Worm (Caenorhabditis elegans): ENCODE results near the gene Y62H9A.8.

Y62H9A.8 gene

ce11 chrX:11908226-11908625, 16.0 kb upstream of the Y62H9A.8 start:
- TF ChIP-seq daf-12 (tag; optimal IDR thresholded peaks at IDR 0.05) (no peak), nhr-12 (tag; optimal IDR thresholded peaks at IDR 0.05) (no peak), lin-15B (tag; optimal IDR thresholded peaks at IDR 0.05) (no peak), nhr-11 (tag; optimal IDR thresholded peaks at IDR 0.05) (no peak), sea-2 (GFP tag; optimal IDR thresholded peaks at IDR 0.05) (no peak), elt-2 (tag; optimal IDR thresholded peaks at IDR 0.05) (peak; percentile 56), ZK546.5 (tag; optimal IDR thresholded peaks at IDR 0.05) (no peak), fkh-10 (GFP tag; optimal IDR thresholded peaks at IDR 0.05) (no peak), mml-1 (tag; optimal IDR thresholded peaks at IDR 0.05) (no peak), pha-4 (tag; optimal IDR thresholded peaks at IDR 0.05) (peak; percentile 41)

- TF ChIP-seq jun-1 (tag; optimal IDR thresholded peaks at IDR 0.05) (no peak), eor-1 (tag; optimal IDR thresholded peaks at IDR 0.05) (no peak), nhr-43 (tag; optimal IDR thresholded peaks at IDR 0.05; ENCODE audit: poor library complexity, severe bottlenecking) (no peak), sea-2 (GFP tag; optimal IDR thresholded peaks at IDR 0.05) (no peak), elt-2 (tag; optimal IDR thresholded peaks at IDR 0.05) (no peak), elt-3 (tag; optimal IDR thresholded peaks at IDR 0.05) (no peak), nhr-67 (tag; optimal IDR thresholded peaks at IDR 0.05) (no peak), nhr-77 (tag; optimal IDR thresholded peaks at IDR 0.05) (no peak), pqm-1 (tag; optimal IDR thresholded peaks at IDR 0.05) (no peak), ceh-16 (tag; optimal IDR thresholded peaks at IDR 0.05) (no peak), unc-62 (GFP tag; optimal IDR thresholded peaks at IDR 0.05) (no peak), ama-1 (optimal IDR thresholded peaks at IDR 0.05) (no peak), nhr-11 (tag; optimal IDR thresholded peaks at IDR 0.05) (no peak)
Observed at ce11 chrX:11907263-11907662, 15.0 kb upstream of the Y62H9A.8 start, which contains the start of gene Y62H9A.11. Gene Y62H9A.11, minus strand, starts transcription at chrX:11907363.

ce11 chrX:11906626-11907025, 14.4 kb upstream of the Y62H9A.8 start:
- TF ChIP-seq ama-1 (optimal IDR thresholded peaks at IDR 0.05) (no peak), nhr-76 (tag; optimal IDR thresholded peaks at IDR 0.05) (no peak)

- no peak for TF ChIP-seq skn-1 (tag; optimal IDR thresholded peaks at IDR 0.05)
- no peak for TF ChIP-seq zag-1 (tag; optimal IDR thresholded peaks at IDR 0.05)
- no peak for TF ChIP-seq ztf-4 (tag; optimal IDR thresholded peaks at IDR 0.05)
- no peak for TF ChIP-seq mdl-1 (tag; optimal IDR thresholded peaks at IDR 0.05)
- no peak for TF ChIP-seq ama-1 (optimal IDR thresholded peaks at IDR 0.05)
- TF ChIP-seq nhr-77 (tag; optimal IDR thresholded peaks at IDR 0.05): no peak
- no peak for TF ChIP-seq R02D3.7 (tag; optimal IDR thresholded peaks at IDR 0.05)
- TF ChIP-seq ztf-11 (tag; optimal IDR thresholded peaks at IDR 0.05): no peak
- no peak for TF ChIP-seq nhr-43 (tag; optimal IDR thresholded peaks at IDR 0.05; ENCODE audit: poor library complexity, severe bottlenecking)
- no peak for TF ChIP-seq mml-1 (tag; optimal IDR thresholded peaks at IDR 0.05)
- no peak for TF ChIP-seq nhr-25 (tag; optimal IDR thresholded peaks at IDR 0.05)
- no peak for TF ChIP-seq ceh-82 (tag; optimal IDR thresholded peaks at IDR 0.05)
- no peak for TF ChIP-seq nhr-237 (tag; optimal IDR thresholded peaks at IDR 0.05)
- TF ChIP-seq egl-27 (tag; optimal IDR thresholded peaks at IDR 0.05): no peak
- no peak for TF ChIP-seq elt-3 (tag; optimal IDR thresholded peaks at IDR 0.05)
- no peak for TF ChIP-seq nhr-67 (tag; optimal IDR thresholded peaks at IDR 0.05)
- TF ChIP-seq sea-2 (GFP tag; optimal IDR thresholded peaks at IDR 0.05): no peak
- TF ChIP-seq ZK546.5 (tag; optimal IDR thresholded peaks at IDR 0.05): no peak
- no peak for TF ChIP-seq daf-12 (tag; optimal IDR thresholded peaks at IDR 0.05)
Observed at ce11 chrX:11902661-11903060, 10.4 kb upstream of the Y62H9A.8 start, which contains the start of gene Y62H9A.10. Gene Y62H9A.10, minus strand, starts transcription at chrX:11902761.

DNA sequence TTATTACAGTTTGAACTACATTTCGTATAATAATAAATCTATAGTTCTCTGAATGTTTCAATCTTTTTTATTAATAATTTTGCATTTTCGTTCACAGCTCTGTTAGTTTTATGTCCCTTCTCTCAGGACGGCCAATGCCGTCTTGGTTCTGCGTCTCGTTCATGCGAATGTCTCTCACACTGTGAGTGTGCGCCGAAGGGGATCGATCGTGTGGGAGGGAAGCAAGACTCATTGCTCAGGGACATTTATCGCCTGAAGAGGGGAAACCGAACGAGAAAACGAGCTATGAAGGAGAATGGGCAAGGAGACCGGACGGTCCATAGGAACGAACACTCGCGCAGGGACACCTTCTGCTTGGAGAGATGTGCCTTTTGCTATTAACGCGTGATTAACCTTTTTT, 6.8 kb upstream of the Y62H9A.8 start:
- TF ChIP-seq ceh-9 (tag; optimal IDR thresholded peaks at IDR 0.05): no peak
- peak; percentile 54 for TF ChIP-seq lin-39 (tag; optimal IDR thresholded peaks at IDR 0.05)
- peak; percentile 72 for TF ChIP-seq ceh-28 (tag; optimal IDR thresholded peaks at IDR 0.05)

- TF ChIP-seq lsy-12 (tag; optimal IDR thresholded peaks at IDR 0.05): no peak
- no peak for TF ChIP-seq egl-27 (tag; optimal IDR thresholded peaks at IDR 0.05)
- TF ChIP-seq R02D3.7 (tag; optimal IDR thresholded peaks at IDR 0.05): no peak
- TF ChIP-seq nhr-12 (tag; optimal IDR thresholded peaks at IDR 0.05): no peak
- no peak for TF ChIP-seq jun-1 (tag; optimal IDR thresholded peaks at IDR 0.05)
- no peak for TF ChIP-seq lin-15B (tag; optimal IDR thresholded peaks at IDR 0.05)
- TF ChIP-seq sea-2 (GFP tag; optimal IDR thresholded peaks at IDR 0.05): no peak
- TF ChIP-seq skn-1 (tag; optimal IDR thresholded peaks at IDR 0.05): no peak
- TF ChIP-seq zag-1 (tag; optimal IDR thresholded peaks at IDR 0.05): no peak
- TF ChIP-seq mdl-1 (tag; optimal IDR thresholded peaks at IDR 0.05): no peak
- no peak for TF ChIP-seq nfya-1 (tag; optimal IDR thresholded peaks at IDR 0.05; ENCODE audit: insufficient read depth)
- no peak for TF ChIP-seq ama-1 (optimal IDR thresholded peaks at IDR 0.05)
- no peak for TF ChIP-seq nhr-28 (tag; optimal IDR thresholded peaks at IDR 0.05)
- TF ChIP-seq ceh-28 (tag; optimal IDR thresholded peaks at IDR 0.05): no peak
- no peak for TF ChIP-seq eor-1 (tag; optimal IDR thresholded peaks at IDR 0.05)
Observed at ce11 chrX:11898040-11898439, 5.8 kb upstream of the Y62H9A.8 start, which contains the start of gene Y62H9A.9. Gene Y62H9A.9, minus strand, starts transcription at chrX:11898140.

Data from whole organism, L3 larva.